Fruit fly (Drosophila melanogaster): Measurements from ENCODE around the gene kra.

DNA sequence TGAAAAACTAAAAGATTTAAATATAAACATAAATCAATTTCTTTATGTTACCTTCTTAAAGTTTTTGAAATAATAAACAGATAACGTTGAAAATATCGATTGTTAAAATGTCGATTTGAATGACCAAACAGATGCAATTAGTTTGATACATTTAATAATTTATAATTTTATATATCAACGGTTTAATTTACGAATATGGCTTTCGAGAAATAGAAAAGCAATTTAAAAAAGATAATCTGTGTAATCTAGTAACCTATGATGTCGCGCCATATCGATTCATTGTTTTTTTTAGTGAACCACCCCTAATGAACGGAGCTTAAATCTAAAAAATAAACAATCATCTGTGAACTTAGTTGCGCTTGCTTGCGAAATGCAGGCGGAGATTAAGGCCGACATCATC, 12.4 kb downstream of the kra start, which contains the start of gene PolZ2:
- TF ChIP-seq Hr39 (GFP tag; optimal IDR thresholded peaks at IDR 0.05) (no peak), CG16779 (tag; optimal IDR thresholded peaks at IDR 0.05) (no peak), Sox14 (GFP tag; optimal IDR thresholded peaks at IDR 0.05) (no peak), CG15336 (GFP tag; IDR thresholded peaks at IDR 0.05) (no peak), Smox (GFP tag; optimal IDR thresholded peaks at IDR 0.05) (no peak), Lpt (GFP tag; optimal IDR thresholded peaks at IDR 0.05) (no peak), lz (GFP tag; optimal IDR thresholded peaks at IDR 0.05) (no peak), CG8632 (GFP tag; optimal IDR thresholded peaks at IDR 0.05) (no peak), Sox102F (GFP tag; optimal IDR thresholded peaks at IDR 0.05) (no peak), cyc (GFP tag; optimal IDR thresholded peaks at IDR 0.05) (no peak), Blimp-1 (GFP tag; optimal IDR thresholded peaks at IDR 0.05) (no peak), acj6 (GFP tag; optimal IDR thresholded peaks at IDR 0.05) (no peak)

Measured in whole organism, prepupa.